Worm (Caenorhabditis elegans) whole organism, L4 larva: ENCODE data around the gene xbx-9.

Experiments used
- Y75B8A.6 ChIP-seq: fragments of 200-800 bp; sonication (Bioruptor generic); IDR thresholded peaks from 2 replicates; pipeline ENCODE4 v1.3.6; 2022; ENCODE audit warnings: missing genetic modification reagents, missing genetic modification characterization, missing compliant biosample characterization
- ZK546.5 ChIP-seq, 2 experiments: sonication (generic microtip); optimal IDR thresholded peaks; 2 replicates each; lab custom pipeline; 2017; ENCODE audit warnings: missing biosample characterization in 2 of 2, missing genetic modification characterization in 2 of 2
- ama-1 ChIP-seq: fragments of 150-350 bp; optimal IDR thresholded peaks from 2 replicates; lab custom pipeline; 2014; ENCODE audit warnings: inconsistent platforms, mixed read lengths
- jun-1 ChIP-seq: fragments of 150-350 bp; optimal IDR thresholded peaks from 2 replicates; lab custom pipeline; 2014; ENCODE audit warnings: missing biosample characterization, missing genetic modification reagents, missing genetic modification characterization
- lin-1 ChIP-seq: fragments of 200-800 bp; sonication (Bioruptor generic); IDR thresholded peaks from 2 replicates; pipeline ENCODE4 v1.3.6; 2022; ENCODE audit warnings: missing genetic modification reagents, missing genetic modification characterization, missing compliant biosample characterization
- lsy-2 ChIP-seq, 2 experiments: fragments of 150-350 bp in 1 of 2; sonication (generic microtip) in 1 of 2; optimal IDR thresholded peaks; 2 replicates each; lab custom pipeline; 2014 to 2017; ENCODE audit warnings: missing biosample characterization in 2 of 2, missing genetic modification characterization in 2 of 2
- mes-2 ChIP-seq: sonication (generic microtip); optimal IDR thresholded peaks from 2 replicates; lab custom pipeline; 2016; ENCODE audit warnings: missing genotype, mild to moderate bottlenecking, missing genetic modification characterization, missing compliant biosample characterization; ENCODE audit not compliant: poor library complexity, severe bottlenecking
- nhr-10 ChIP-seq: fragments of 150-350 bp; optimal IDR thresholded peaks from 2 replicates; lab custom pipeline; 2014; ENCODE audit warnings: missing biosample characterization, missing genetic modification characterization
- nhr-77 ChIP-seq: fragments of 150-350 bp; optimal IDR thresholded peaks from 2 replicates; lab custom pipeline; 2014; ENCODE audit warnings: missing biosample characterization, missing genetic modification characterization
- pqm-1 ChIP-seq: sonication (generic microtip); optimal IDR thresholded peaks from 2 replicates; lab custom pipeline; 2017; ENCODE audit warnings: missing biosample characterization, missing genetic modification characterization
- unc-130 ChIP-seq: sonication (generic microtip); optimal IDR thresholded peaks from 2 replicates; lab custom pipeline; 2016; ENCODE audit warnings: missing genetic modification reagents, missing genetic modification characterization, missing compliant biosample characterization
- zag-1 ChIP-seq: fragments of 150-350 bp; optimal IDR thresholded peaks from 2 replicates; lab custom pipeline; 2014; ENCODE audit warnings: missing biosample characterization, missing genetic modification characterization
- zfp-2 ChIP-seq: sonication (generic microtip); optimal IDR thresholded peaks from 2 replicates; lab custom pipeline; 2016; ENCODE audit warnings: mild to moderate bottlenecking, missing genetic modification characterization, missing compliant biosample characterization
- ztf-11 ChIP-seq: fragments of 150-350 bp; optimal IDR thresholded peaks from 2 replicates; lab custom pipeline; 2014; ENCODE audit warnings: missing biosample characterization, missing genetic modification characterization

DNA sequence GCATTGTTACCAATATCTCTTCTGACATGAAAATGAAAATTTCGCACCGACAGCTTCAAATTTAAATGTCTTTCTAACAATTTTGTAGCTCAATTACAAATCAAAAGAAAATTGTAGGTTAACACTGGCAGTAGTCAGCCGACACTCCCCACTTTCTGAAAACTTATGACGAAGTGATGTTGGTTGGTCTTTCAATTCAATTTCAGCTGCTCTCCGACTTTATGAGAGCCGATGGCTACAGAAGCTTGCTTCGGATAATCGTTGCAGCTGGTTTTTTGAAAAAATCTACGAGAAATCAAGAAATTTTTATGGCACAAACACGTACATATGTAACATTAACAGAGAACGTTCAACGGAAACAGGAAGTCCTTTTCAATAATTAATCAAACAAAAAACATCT is 50.9 kb downstream of the xbx-9 start, which contains the start of gene sre-20:
- TF ChIP-seq mes-2 (tag; lab: Kevin White, UChicago) (no peak), ZK546.5 (tag; optimal IDR thresholded peaks at IDR 0.05; lab: Kevin White, UChicago) (no peak), ama-1 (lab: Kevin White, UChicago) (no peak), pqm-1 (tag; lab: Kevin White, UChicago) (no peak), jun-1 (tag; lab: Kevin White, UChicago) (no peak), zag-1 (tag; lab: Kevin White, UChicago) (no peak), nhr-10 (tag; lab: Kevin White, UChicago) (no peak), lsy-2 (tag; optimal IDR thresholded peaks at IDR 0.05; lab: Kevin White, UChicago) (no peak), Y75B8A.6 (no peak), unc-130 (GFP tag; lab: Kevin White, UChicago) (no peak), lin-1 (GFP tag; lab: Robert Waterston, UW) (no peak), ztf-11 (tag; lab: Kevin White, UChicago) (no peak), nhr-77 (tag; lab: Kevin White, UChicago) (no peak), zfp-2 (tag; lab: Kevin White, UChicago) (no peak)
